Fruit fly (Drosophila melanogaster) Kc167 (cell line): Measurements from ENCODE around the gene plh.

Experiments
- Sin3A ChIP-seq: fragments of >200 bp; optimal IDR thresholded peaks from 2 replicates; lab custom pipeline; 2018; ENCODE audit warnings: missing external identifiers
- ttk ChIP-seq: sonication (Bioruptor generic); optimal IDR thresholded peaks from 2 replicates; lab custom pipeline; 2017; ENCODE audit warnings: missing external identifiers

dm6 chr3R:5028053-5028729 is 17.4 kb upstream of the plh start:
- TF ChIP-seq Sin3A (no peak), ttk (lab: Kevin White, UChicago) (no peak)
